Fruit fly (Drosophila melanogaster) S2 (cell line): ENCODE results near the gene CG32213.

Experiments
- CG8478 ChIP-seq: fragments of >200 bp; optimal IDR thresholded peaks from 2 replicates; lab custom pipeline; 2018
- CTCF ChIP-seq, 2 experiments: fragments of >200 bp; optimal IDR thresholded peaks; 2 replicates each; lab custom pipeline; 2018

dm6 chr3L:19521093-19521492 lies 45.5 kb downstream of the CG32213 start:
- TF ChIP-seq CG8478 (lab: Kevin White, UChicago): no peak
- no peak for TF ChIP-seq CTCF (optimal IDR thresholded peaks at IDR 0.05; lab: Kevin White, UChicago)
